Fruit fly (Drosophila melanogaster): Measurements from ENCODE around the gene Orc5.

Orc5 gene

DNA sequence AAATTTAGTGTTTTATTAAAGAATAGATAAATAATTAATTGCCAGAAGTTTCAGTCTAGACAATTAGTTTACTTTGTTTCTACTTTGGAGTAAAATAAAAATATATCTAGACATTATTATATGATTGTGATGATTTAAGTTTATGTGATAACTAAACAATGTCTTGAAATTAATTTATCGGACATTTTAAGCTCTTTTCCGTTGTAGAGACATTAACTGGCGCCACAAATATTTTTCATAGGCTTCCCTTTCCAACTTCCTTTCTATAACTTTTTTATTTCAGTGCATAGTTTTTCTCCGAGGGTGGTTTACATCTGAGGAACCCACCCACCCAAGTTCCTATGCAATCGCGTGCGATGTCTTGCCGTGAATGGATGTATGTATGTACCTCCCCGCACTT is 47.1 kb downstream of the Orc5 start (continued):
- peak; percentile 4 for TF ChIP-seq CG18599 (GFP tag; optimal IDR thresholded peaks at IDR 0.05)
- TF ChIP-seq CG9727 (GFP tag; optimal IDR thresholded peaks at IDR 0.05) = peak; percentile 30
- peak; percentile 51 for TF ChIP-seq Med (GFP tag)
- no peak for TF ChIP-seq CG17568 (GFP tag; optimal IDR thresholded peaks at IDR 0.05)
- TF ChIP-seq twi (tag; optimal IDR thresholded peaks at IDR 0.05) = peak; percentile 18
- TF ChIP-seq CG8089 (GFP tag; optimal IDR thresholded peaks at IDR 0.05) = no peak
- TF ChIP-seq Blimp-1 (GFP tag; optimal IDR thresholded peaks at IDR 0.05) = peak; percentile 61
- peak in 1 of 2 experiments; percentile 3 for TF ChIP-seq chif (GFP tag; optimal IDR thresholded peaks at IDR 0.05)
- peak; percentile 63 for TF ChIP-seq dmrt99B (tag; optimal IDR thresholded peaks at IDR 0.05)
- no peak for TF ChIP-seq CG11093 (GFP tag; IDR thresholded peaks at IDR 0.05)
- TF ChIP-seq zfh1 (GFP tag; IDR thresholded peaks at IDR 0.05) = 0 out of 3 replicates have a peak, but pooled peaks have one; percentile 30
- no peak for TF ChIP-seq CG13287 (GFP tag; IDR thresholded peaks at IDR 0.05; ENCODE audit: partially characterized antibody)
- peak; percentile 39 for TF ChIP-seq zf30C (GFP tag; optimal IDR thresholded peaks at IDR 0.05)
- peak; percentile 42 for TF ChIP-seq unpg (GFP tag; optimal IDR thresholded peaks at IDR 0.05)
- peak; percentile 50 for TF ChIP-seq CG12391 (tag; optimal IDR thresholded peaks at IDR 0.05)
- peak; percentile 8 for TF ChIP-seq CG1602 (GFP tag; optimal IDR thresholded peaks at IDR 0.05)
- peak; percentile 48 for TF ChIP-seq az2 (GFP tag; optimal IDR thresholded peaks at IDR 0.05)
- peak; percentile 37 for TF ChIP-seq CG33557 (GFP tag; optimal IDR thresholded peaks at IDR 0.05)
- peak; percentile 57 for TF ChIP-seq CG10979 (tag; optimal IDR thresholded peaks at IDR 0.05)
- no peak for TF ChIP-seq Sry-β (GFP tag; optimal IDR thresholded peaks at IDR 0.05)
- TF ChIP-seq slou (GFP tag; optimal IDR thresholded peaks at IDR 0.05) = peak; percentile 14
- no peak for TF ChIP-seq dimm (GFP tag; IDR thresholded peaks at IDR 0.05)
- no peak for TF ChIP-seq psq (GFP tag; optimal IDR thresholded peaks at IDR 0.05)
- TF ChIP-seq Abd-B (GFP tag; optimal IDR thresholded peaks at IDR 0.05) = peak; percentile 3
- peak in 1 of 3 experiments; percentile 75 for TF ChIP-seq lola (GFP tag; optimal IDR thresholded peaks at IDR 0.05)
- TF ChIP-seq CG17829 (tag; optimal IDR thresholded peaks at IDR 0.05) = peak; percentile 35

DNA sequence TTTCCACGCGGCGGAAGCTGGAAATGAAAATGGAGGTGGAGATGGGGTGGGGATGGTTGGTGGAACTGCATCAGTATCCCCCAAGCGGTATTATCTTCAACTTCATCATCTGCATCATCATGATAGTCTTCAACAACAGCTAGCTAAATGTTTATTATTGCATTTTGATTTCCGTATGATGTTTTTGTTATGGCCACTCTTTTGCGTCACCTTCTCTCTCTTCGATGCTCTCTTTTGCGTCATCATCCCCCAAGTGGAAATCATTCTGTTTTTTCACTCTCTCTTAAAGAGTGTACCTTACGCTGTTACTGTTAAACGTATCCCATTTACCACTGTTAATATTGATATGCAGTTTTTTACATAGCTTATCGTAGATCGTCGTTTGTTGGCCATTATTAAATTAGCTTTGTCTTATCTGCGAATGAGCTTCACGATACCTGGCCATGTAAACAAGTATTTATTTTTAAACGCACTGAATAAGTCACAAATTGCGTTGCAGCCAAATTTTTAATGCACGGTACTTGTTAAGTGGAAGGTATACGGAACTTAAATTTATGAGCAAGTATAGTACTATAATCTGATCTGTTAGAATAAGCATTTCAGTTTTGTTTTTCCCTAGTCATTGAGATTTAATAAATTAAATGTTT is 48.4 kb downstream of the Orc5 start:
- TF ChIP-seq zen2 (GFP tag; IDR thresholded peaks at IDR 0.05; ENCODE audit: partially characterized antibody) (no peak), corto (GFP tag; optimal IDR thresholded peaks at IDR 0.05) (peak; percentile 47), bbx (GFP tag; IDR thresholded peaks at IDR 0.05; ENCODE audit: partially characterized antibody) (0 out of 2 replicates have a peak, but pooled peaks have one; percentile 15), eve (GFP tag; optimal IDR thresholded peaks at IDR 0.05) (peak in 1 of 2 experiments; percentile 34), CG11456 (GFP tag; IDR thresholded peaks at IDR 0.05) (no peak), Trl (optimal IDR thresholded peaks at IDR 0.05) (peak; percentile 87 to 90), Trl (GFP tag; optimal IDR thresholded peaks at IDR 0.05) (no peak), Sox100B (GFP tag; optimal IDR thresholded peaks at IDR 0.05) (no peak), dmrt11E (tag; optimal IDR thresholded peaks at IDR 0.05) (no peak), Eip74EF (GFP tag; optimal IDR thresholded peaks at IDR 0.05) (peak in 1 of 2 experiments; percentile 13), chm (GFP tag; IDR thresholded peaks at IDR 0.05) (peak; percentile 35; the same call in 1 of the 2 replicates), Vsx1 (GFP tag; optimal IDR thresholded peaks at IDR 0.05) (peak; percentile 21), yki (optimal IDR thresholded peaks at IDR 0.05) (peak; percentile 25), ttk (GFP tag; IDR thresholded peaks at IDR 0.05) (0 out of 2 replicates have a peak, but pooled peaks have one; percentile 16), slbo (GFP tag; IDR thresholded peaks at IDR 0.05) (no peak), NFAT (GFP tag; IDR thresholded peaks at IDR 0.05) (no peak), chinmo (GFP tag; IDR thresholded peaks at IDR 0.05; ENCODE audit: partially characterized antibody) (0 out of 4 replicates have a peak, but pooled peaks have one; percentile 59), abd-A (tag; optimal IDR thresholded peaks at IDR 0.05) (peak; percentile 9), Pdp1 (GFP tag; optimal IDR thresholded peaks at IDR 0.05) (peak in 1 of 2 experiments; percentile 3), CG3163 (GFP tag; optimal IDR thresholded peaks at IDR 0.05) (peak; percentile 95), CG42726 (GFP tag; IDR thresholded peaks at IDR 0.05; ENCODE audit: partially characterized antibody) (no peak), Dll (GFP tag; IDR thresholded peaks at IDR 0.05; ENCODE audit: partially characterized antibody) (0 out of 4 replicates have a peak, but pooled peaks have one; percentile 25), CG6689 (GFP tag; IDR thresholded peaks at IDR 0.05) (peak; percentile 19; the same call in 1 of the 2 replicates)

All from whole organism, embryonic.